Worm (Caenorhabditis elegans) whole organism, young adult: ENCODE measurements around the gene K08D9.10.

Source experiments
- dox-1 ChIP-seq: fragments of 200-800 bp; sonication (Bioruptor generic); IDR thresholded peaks from 2 replicates; pipeline ENCODE4 v1.3.6; 2022; ENCODE audit warnings: missing genetic modification reagents, missing genetic modification characterization, missing compliant biosample characterization
- dpl-1 ChIP-seq: fragments of 150-350 bp; optimal IDR thresholded peaks from 2 replicates; lab custom pipeline; 2014; ENCODE audit warnings: missing biosample characterization, missing genetic modification reagents, missing genetic modification characterization

DNA sequence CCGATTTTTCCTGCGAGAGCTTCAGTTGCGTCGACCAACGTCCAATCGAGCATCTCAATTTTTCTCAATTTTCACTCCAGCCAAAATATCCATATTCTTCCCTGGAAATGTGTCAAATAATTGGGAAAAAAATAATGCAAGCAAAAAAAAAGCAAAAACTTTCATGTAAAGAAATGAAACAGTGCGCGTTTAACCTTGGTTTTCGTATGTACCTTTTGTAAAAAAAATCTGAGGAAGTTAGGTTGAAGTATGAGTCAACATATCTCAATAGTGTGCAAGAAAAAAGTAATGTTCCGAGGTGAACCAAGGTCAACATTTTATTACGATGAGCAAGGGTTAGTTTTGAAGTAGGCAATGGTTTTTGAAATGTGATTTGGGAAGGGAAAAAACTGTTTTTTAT lies 19.5 kb downstream of the K08D9.10 start, which contains the start of gene T28A11.13:
- TF ChIP-seq dox-1 = no peak
- no peak for TF ChIP-seq dpl-1
